Fruit fly (Drosophila melanogaster): ENCODE results near the gene Socs16D.

The Socs16D gene

DNA sequence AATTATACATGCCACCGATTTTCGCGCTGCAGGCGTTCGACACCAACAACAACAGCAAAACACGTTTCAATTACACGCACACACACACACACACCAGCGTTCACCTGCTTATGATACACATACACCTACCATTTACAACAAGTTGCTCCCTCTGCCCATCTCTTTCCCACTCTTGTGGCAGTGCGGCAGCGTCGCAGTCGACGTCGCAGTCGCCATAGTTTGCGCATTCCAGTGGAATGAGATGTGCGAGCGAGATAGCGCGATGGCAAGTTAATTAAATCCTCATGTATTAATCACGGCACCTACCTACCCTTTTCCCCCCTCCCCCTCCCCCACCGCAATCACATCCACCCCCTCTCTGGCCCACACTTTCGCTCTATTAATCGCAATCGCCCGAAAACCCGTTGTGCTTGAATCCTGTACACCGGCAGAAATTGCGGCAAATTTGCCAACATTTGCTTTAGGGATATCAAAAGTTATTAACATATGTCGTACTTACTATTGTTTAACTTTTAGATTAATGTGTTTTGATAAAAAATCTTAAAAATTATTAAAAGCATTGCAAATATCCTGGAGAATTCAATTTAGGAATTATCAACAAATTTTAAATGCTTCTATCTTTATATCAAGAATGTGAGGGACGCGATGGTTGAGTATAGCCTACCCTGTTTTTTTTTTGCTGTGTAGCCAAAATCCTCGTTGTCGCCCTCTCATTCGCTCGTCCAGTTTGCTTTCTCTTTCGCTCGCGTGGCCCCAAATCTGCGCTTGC is 24.8 kb downstream of the Socs16D start (continued):
- TF ChIP-seq bsh (GFP tag; optimal IDR thresholded peaks at IDR 0.05) (peak; percentile 4 to 35), row (GFP tag; IDR thresholded peaks at IDR 0.05) (peak; percentile 48), CG4424 (GFP tag; optimal IDR thresholded peaks at IDR 0.05) (peak; percentile 33), caup (GFP tag; optimal IDR thresholded peaks at IDR 0.05; ENCODE audit: severe bottlenecking) (peak; percentile 16), slbo (GFP tag; IDR thresholded peaks at IDR 0.05) (peak; percentile 42; the same call in 1 of the 2 replicates), CG1603 (tag; optimal IDR thresholded peaks at IDR 0.05) (peak; percentile 17), CG13123 (GFP tag; optimal IDR thresholded peaks at IDR 0.05) (no peak), eyg (GFP tag; optimal IDR thresholded peaks at IDR 0.05) (no peak), GATAe (GFP tag; conservative IDR thresholded peaks at IDR 0.05) (no peak), CG1529 (GFP tag; optimal IDR thresholded peaks at IDR 0.05) (no peak), grau (tag; optimal IDR thresholded peaks at IDR 0.05) (peak; percentile 44), abd-A (tag; optimal IDR thresholded peaks at IDR 0.05) (peak; percentile 48), kay (GFP tag; optimal IDR thresholded peaks at IDR 0.05) (no peak), Hand (GFP tag; optimal IDR thresholded peaks at IDR 0.05) (peak; percentile 28), cwo (GFP tag; optimal IDR thresholded peaks at IDR 0.05) (peak; percentile 40), CG6254 (GFP tag; optimal IDR thresholded peaks at IDR 0.05) (peak; percentile 15), Oli (tag; optimal IDR thresholded peaks at IDR 0.05) (peak; percentile 49), zfh2 (GFP tag; optimal IDR thresholded peaks at IDR 0.05) (peak; percentile 32), tio (GFP tag; optimal IDR thresholded peaks at IDR 0.05) (peak; percentile 28), CG30020 (tag; optimal IDR thresholded peaks at IDR 0.05) (no peak), Trl (optimal IDR thresholded peaks at IDR 0.05) (no peak), Trl (GFP tag; optimal IDR thresholded peaks at IDR 0.05) (peak; percentile 1), Deaf1 (tag; optimal IDR thresholded peaks at IDR 0.05) (no peak), slou (GFP tag; optimal IDR thresholded peaks at IDR 0.05) (peak; percentile 51), dysf (GFP tag; IDR thresholded peaks at IDR 0.05) (peak; percentile 54; the same call in 2 of the 3 replicates), CG6813 (GFP tag; optimal IDR thresholded peaks at IDR 0.05) (peak; percentile 2), CG15514 (GFP tag; optimal IDR thresholded peaks at IDR 0.05) (peak; percentile 35), ind (GFP tag; optimal IDR thresholded peaks at IDR 0.05) (peak; percentile 28), CG10209 (GFP tag; optimal IDR thresholded peaks at IDR 0.05) (peak; percentile 24), CG9817 (tag; optimal IDR thresholded peaks at IDR 0.05) (peak; percentile 31), lbe (GFP tag; optimal IDR thresholded peaks at IDR 0.05) (peak; percentile 34), odd (GFP tag; optimal IDR thresholded peaks at IDR 0.05) (peak; percentile 1), Antp (GFP tag; optimal IDR thresholded peaks at IDR 0.05) (no peak), CG8388 (GFP tag; optimal IDR thresholded peaks at IDR 0.05) (peak; percentile 10), CG5245 (GFP tag; optimal IDR thresholded peaks at IDR 0.05) (no peak), CG15269 (tag; optimal IDR thresholded peaks at IDR 0.05) (peak; percentile 31), klu (GFP tag; IDR thresholded peaks at IDR 0.05) (0 out of 2 replicates have a peak, but pooled peaks have one; percentile 24), HmgD (GFP tag; optimal IDR thresholded peaks at IDR 0.05) (no peak), CG18476 (GFP tag; optimal IDR thresholded peaks at IDR 0.05) (no peak), CG6765 (GFP tag; optimal IDR thresholded peaks at IDR 0.05) (no peak), CG17361 (GFP tag; IDR thresholded peaks at IDR 0.05) (peak; percentile 50; the same call in 1 of the 3 replicates), sc (optimal IDR thresholded peaks at IDR 0.05) (no peak), sc (GFP tag; optimal IDR thresholded peaks at IDR 0.05) (no peak), CG10147 (GFP tag; optimal IDR thresholded peaks at IDR 0.05) (peak; percentile 14), CG4707 (GFP tag; optimal IDR thresholded peaks at IDR 0.05) (no peak), D19B (GFP tag; optimal IDR thresholded peaks at IDR 0.05) (peak; percentile 17), fd96Cb (tag; optimal IDR thresholded peaks at IDR 0.05) (peak; percentile 40), CG6689 (GFP tag; IDR thresholded peaks at IDR 0.05) (peak; percentile 60), lilli (GFP tag; optimal IDR thresholded peaks at IDR 0.05) (peak; percentile 33)
